Worm (Caenorhabditis elegans) whole organism, young adult: Measurements from ENCODE around the gene sto-3.

ENCODE experiments used
- Y67H2A.10 ChIP-seq: fragments of 200-800 bp; sonication (Bioruptor generic); conservative IDR thresholded peaks from 2 replicates; pipeline ENCODE4 v1.3.6; 2022; ENCODE audit warnings: missing genetic modification reagents, missing genetic modification characterization, missing compliant biosample characterization
- Y79H2A.3 ChIP-seq: fragments of 200-800 bp; sonication (Bioruptor generic); conservative IDR thresholded peaks from 2 replicates; pipeline ENCODE4 v1.3.6; 2022; ENCODE audit warnings: missing genetic modification reagents, missing genetic modification characterization, missing compliant biosample characterization
- bed-1 ChIP-seq: fragments of 200-800 bp; sonication (Bioruptor generic); IDR thresholded peaks from 2 replicates; pipeline ENCODE4 v1.3.6; 2022; ENCODE audit warnings: missing genetic modification reagents, missing genetic modification characterization, missing compliant biosample characterization
- ceh-27 ChIP-seq: fragments of 200-800 bp; sonication (Bioruptor generic); optimal IDR thresholded peaks from 2 replicates; lab custom pipeline; 2018; ENCODE audit warnings: mild to moderate bottlenecking, missing genetic modification characterization, moderate library complexity, missing compliant biosample characterization
- chd-7 ChIP-seq: sonication (generic microtip); optimal IDR thresholded peaks from 2 replicates; lab custom pipeline; 2016; ENCODE audit warnings: mild to moderate bottlenecking, missing genetic modification characterization, moderate library complexity, missing compliant biosample characterization
- dox-1 ChIP-seq: fragments of 200-800 bp; sonication (Bioruptor generic); IDR thresholded peaks from 2 replicates; pipeline ENCODE4 v1.3.6; 2022; ENCODE audit warnings: missing genetic modification reagents, missing genetic modification characterization, missing compliant biosample characterization
- lin-26 ChIP-seq: fragments of 200-800 bp; sonication (Bioruptor generic); IDR thresholded peaks from 2 replicates; pipeline ENCODE4 v1.3.6; 2022; ENCODE audit warnings: missing genetic modification reagents, missing genetic modification characterization, missing compliant biosample characterization
- nfya-1 ChIP-seq: sonication (generic microtip); optimal IDR thresholded peaks from 2 replicates; lab custom pipeline; 2017; ENCODE audit warnings: antibody characterized with exemption, missing compliant biosample characterization, missing genetic modification characterization, borderline replicate concordance; ENCODE audit not compliant: insufficient read depth
- nhr-80 ChIP-seq: sonication (generic microtip); optimal IDR thresholded peaks from 2 replicates; lab custom pipeline; 2016; ENCODE audit warnings: missing genetic modification characterization, missing compliant biosample characterization
- pha-4 ChIP-seq: fragments of 150-350 bp; sonication (generic microtip); optimal IDR thresholded peaks from 2 replicates; lab custom pipeline; 2014; ENCODE audit warnings: missing biosample characterization, missing genetic modification reagents, missing genetic modification characterization
- snpc-4 ChIP-seq, 5 experiments: fragments of 150-350 bp in 1 of 5; sonication (generic microtip) in 4 of 5; optimal IDR thresholded peaks; 2 replicates each; lab custom pipeline; 2014 to 2018; ENCODE audit warnings: missing genetic modification characterization in 5 of 5, missing biosample characterization in 3 of 5, antibody characterized with exemption in 2 of 5, mild to moderate bottlenecking in 2 of 5, missing compliant biosample characterization in 2 of 5, missing genotype in 2 of 5, moderate library complexity in 2 of 5, missing genetic modification reagents in 1 of 5
- unc-130 ChIP-seq: sonication (generic microtip); optimal IDR thresholded peaks from 2 replicates; lab custom pipeline; 2016; ENCODE audit warnings: missing genetic modification reagents, missing genetic modification characterization, missing compliant biosample characterization
- ztf-25 ChIP-seq: fragments of 200-800 bp; sonication (Bioruptor generic); IDR thresholded peaks from 2 replicates; pipeline ENCODE4 v1.3.6; 2022; ENCODE audit warnings: missing genetic modification reagents, missing genetic modification characterization, missing compliant biosample characterization

- TF ChIP-seq lin-26 (GFP tag; lab: Robert Waterston, UW): no peak
- no peak for TF ChIP-seq Y67H2A.10 (GFP tag; lab: Robert Waterston, UW)
- TF ChIP-seq snpc-4 (GFP tag; optimal IDR thresholded peaks at IDR 0.05; lab: Kevin White, UChicago): no peak
- no peak for TF ChIP-seq snpc-4 (tag; optimal IDR thresholded peaks at IDR 0.05; lab: Kevin White, UChicago)
- TF ChIP-seq ceh-27 (GFP tag; lab: Kevin White, UChicago): no peak
- no peak for TF ChIP-seq bed-1 (GFP tag; lab: Robert Waterston, UW)
- no peak for TF ChIP-seq ztf-25
- no peak for TF ChIP-seq unc-130 (GFP tag; lab: Kevin White, UChicago)
- no peak for TF ChIP-seq pha-4 (tag; lab: Kevin White, UChicago)
- no peak for TF ChIP-seq chd-7 (tag; lab: Kevin White, UChicago)
- TF ChIP-seq dox-1 (GFP tag; lab: Robert Waterston, UW): no peak
- TF ChIP-seq nfya-1 (tag; lab: Kevin White, UChicago): no peak
- TF ChIP-seq nhr-80 (tag; lab: Kevin White, UChicago): no peak
- TF ChIP-seq Y79H2A.3 (GFP tag; lab: Robert Waterston, UW): no peak
These were observed 18.6 kb upstream of the sto-3 start for ce11 chrX:11640463-11640995.
